Fruit fly (Drosophila melanogaster) whole organism, embryonic: ENCODE measurements around the gene CG3408.

Experiments used
- Ada2b ChIP-seq: fragments of 200-800 bp; sonication (Bioruptor generic); IDR thresholded peaks from 2 replicates; pipeline ENCODE4 v1.3.6; 2022; ENCODE audit warnings: missing biosample characterization, missing genetic modification characterization
- Asciz ChIP-seq: fragments of 200-800 bp; sonication (Bioruptor generic); optimal IDR thresholded peaks from 2 replicates; lab custom pipeline; 2017; ENCODE audit warnings: missing biosample characterization, mild to moderate bottlenecking, missing genetic modification characterization, missing genetic modification reagents
- CG10274 ChIP-seq: fragments of 200-800 bp; sonication (Bioruptor generic); optimal IDR thresholded peaks from 3 replicates; lab custom pipeline; 2017; ENCODE audit warnings: missing biosample characterization, mild to moderate bottlenecking, missing genetic modification characterization
- CG10565 ChIP-seq: fragments of 200-800 bp; sonication (Bioruptor generic); optimal IDR thresholded peaks from 3 replicates; lab custom pipeline; 2016; ENCODE audit warnings: missing biosample characterization, mild to moderate bottlenecking, missing genetic modification characterization
- CG12104 ChIP-seq: fragments of 200-800 bp; sonication (Bioruptor generic); optimal IDR thresholded peaks from 3 replicates; lab custom pipeline; 2016; ENCODE audit warnings: missing biosample characterization, missing genetic modification characterization
- CG12219 ChIP-seq: fragments of 200-800 bp; sonication (Bioruptor generic); optimal IDR thresholded peaks from 3 replicates; lab custom pipeline; 2018; ENCODE audit warnings: missing biosample characterization, mild to moderate bottlenecking, missing genetic modification characterization
- CG13123 ChIP-seq: fragments of 200-800 bp; sonication (Bioruptor generic); optimal IDR thresholded peaks from 2 replicates; lab custom pipeline; 2016; ENCODE audit warnings: missing biosample characterization, missing genetic modification characterization
- CG1602 ChIP-seq: fragments of 200-800 bp; sonication (Bioruptor generic); optimal IDR thresholded peaks from 3 replicates; lab custom pipeline; 2016; ENCODE audit warnings: missing biosample characterization, missing genetic modification characterization
- CG16779 ChIP-seq: fragments of 200-800 bp; sonication (Bioruptor generic); IDR thresholded peaks from 2 replicates; pipeline ENCODE4 v1.3.6; 2022; ENCODE audit warnings: missing biosample characterization, missing genetic modification characterization
- CG17361 ChIP-seq: fragments of 200-800 bp; sonication (Bioruptor generic); IDR thresholded peaks from 3 replicates; pipeline ENCODE4 v1.3.6; 2022; ENCODE audit warnings: missing biosample characterization, missing genetic modification characterization
- CG1832 ChIP-seq: fragments of 200-800 bp; sonication (Bioruptor generic); optimal IDR thresholded peaks from 2 replicates; lab custom pipeline; 2017; ENCODE audit warnings: missing biosample characterization, mild to moderate bottlenecking, missing genetic modification characterization, inconsistent platforms
- CG18764 ChIP-seq: fragments of 200-800 bp; sonication (Bioruptor generic); optimal IDR thresholded peaks from 3 replicates; lab custom pipeline; 2016; ENCODE audit warnings: missing biosample characterization, missing genetic modification characterization
- CG2712 ChIP-seq: fragments of 200-800 bp; optimal IDR thresholded peaks from 3 replicates; lab custom pipeline; 2019; ENCODE audit warnings: missing biosample characterization, mild to moderate bottlenecking, missing genetic modification characterization, moderate library complexity
- CG30403 ChIP-seq: fragments of 200-800 bp; sonication (Bioruptor generic); optimal IDR thresholded peaks from 3 replicates; lab custom pipeline; 2016; ENCODE audit warnings: missing biosample characterization, missing genetic modification characterization
- CG33213 ChIP-seq: fragments of 200-800 bp; sonication (Bioruptor generic); optimal IDR thresholded peaks from 3 replicates; lab custom pipeline; 2016; ENCODE audit warnings: missing biosample characterization, missing genetic modification characterization
- CG6175 ChIP-seq: fragments of 200-800 bp; sonication (Bioruptor generic); IDR thresholded peaks from 3 replicates; pipeline ENCODE4 v1.3.6; 2022; ENCODE audit warnings: missing biosample characterization, missing genetic modification characterization
- CG7786 ChIP-seq: fragments of 200-800 bp; sonication (Bioruptor generic); optimal IDR thresholded peaks from 2 replicates; lab custom pipeline; 2016; ENCODE audit warnings: missing biosample characterization, missing genetic modification characterization
- CG9215 ChIP-seq: fragments of 200-800 bp; sonication (Bioruptor generic); IDR thresholded peaks from 2 replicates; pipeline ENCODE4 v1.3.6; 2022; ENCODE audit warnings: missing biosample characterization, missing genetic modification characterization
- CG9797 ChIP-seq: fragments of 200-800 bp; sonication (Bioruptor generic); optimal IDR thresholded peaks from 3 replicates; lab custom pipeline; 2018; ENCODE audit warnings: missing biosample characterization, mild to moderate bottlenecking, missing genetic modification characterization
- CHES-1-like ChIP-seq: fragments of 200-800 bp; sonication (Bioruptor generic); optimal IDR thresholded peaks from 2 replicates; lab custom pipeline; 2016; ENCODE audit warnings: missing biosample characterization, missing genetic modification characterization
- CkIIα-i1 ChIP-seq: fragments of 200-800 bp; sonication (Bioruptor generic); IDR thresholded peaks from 2 replicates; pipeline ENCODE4 v1.3.6; 2022; ENCODE audit warnings: missing biosample characterization, missing genetic modification characterization
- ERR ChIP-seq: fragments of 200-800 bp; sonication (Bioruptor generic); optimal IDR thresholded peaks from 2 replicates; lab custom pipeline; 2016; ENCODE audit warnings: missing biosample characterization, missing genetic modification characterization
- Fer2 ChIP-seq: fragments of 200-800 bp; sonication (Bioruptor generic); optimal IDR thresholded peaks from 2 replicates; lab custom pipeline; 2018; ENCODE audit warnings: missing biosample characterization, mild to moderate bottlenecking, missing genetic modification characterization, moderate library complexity
- Gsc ChIP-seq: fragments of 200-800 bp; sonication (Bioruptor generic); IDR thresholded peaks from 2 replicates; pipeline ENCODE4 v1.3.6; 2022; ENCODE audit warnings: missing biosample characterization, missing genetic modification characterization
- HmgZ ChIP-seq: fragments of 200-800 bp; sonication (Bioruptor generic); optimal IDR thresholded peaks from 2 replicates; lab custom pipeline; 2018; ENCODE audit warnings: missing biosample characterization, mild to moderate bottlenecking, missing genetic modification characterization
- Hmx ChIP-seq: fragments of 200-800 bp; sonication (Bioruptor generic); optimal IDR thresholded peaks from 2 replicates; lab custom pipeline; 2016; ENCODE audit warnings: missing biosample characterization, missing genetic modification characterization
- Hr3 ChIP-seq: fragments of 200-800 bp; sonication (Bioruptor generic); optimal IDR thresholded peaks from 3 replicates; lab custom pipeline; 2016; ENCODE audit warnings: missing biosample characterization, missing genetic modification characterization
- NC2α ChIP-seq: fragments of 200-800 bp; sonication (Bioruptor generic); optimal IDR thresholded peaks from 2 replicates; lab custom pipeline; 2016; ENCODE audit warnings: missing biosample characterization, missing genetic modification characterization
- Nf-YB ChIP-seq: fragments of 200-800 bp; sonication (Bioruptor generic); optimal IDR thresholded peaks from 3 replicates; lab custom pipeline; 2019; ENCODE audit warnings: missing biosample characterization, mild to moderate bottlenecking, missing genetic modification characterization, moderate library complexity
- Ptx1 ChIP-seq: fragments of 200-800 bp; sonication (Bioruptor generic); IDR thresholded peaks from 2 replicates; pipeline ENCODE4 v1.3.6; 2022; ENCODE audit warnings: missing biosample characterization, missing genetic modification characterization
- Rx ChIP-seq: fragments of 200-800 bp; sonication (Bioruptor generic); IDR thresholded peaks from 2 replicates; pipeline ENCODE4 v1.3.6; 2022; ENCODE audit warnings: missing biosample characterization, missing genetic modification characterization
- Spps ChIP-seq: fragments of 200-800 bp; sonication (Bioruptor generic); optimal IDR thresholded peaks from 2 replicates; lab custom pipeline; 2018; ENCODE audit warnings: missing biosample characterization, mild to moderate bottlenecking, missing genetic modification characterization
- Sry-β ChIP-seq: fragments of 200-800 bp; sonication (Bioruptor generic); optimal IDR thresholded peaks from 2 replicates; lab custom pipeline; 2018; ENCODE audit warnings: missing biosample characterization, mild to moderate bottlenecking, missing genetic modification characterization, moderate library complexity
- ab ChIP-seq: fragments of 200-800 bp; sonication (Bioruptor generic); optimal IDR thresholded peaks from 2 replicates; lab custom pipeline; 2016; ENCODE audit warnings: missing biosample characterization, missing genetic modification characterization
- dati ChIP-seq: fragments of 200-800 bp; sonication (Bioruptor generic); IDR thresholded peaks from 2 replicates; pipeline ENCODE4 v1.3.6; 2022; ENCODE audit warnings: missing biosample characterization, missing genetic modification characterization
- dimm ChIP-seq: fragments of 200-800 bp; sonication (Bioruptor generic); IDR thresholded peaks from 2 replicates; pipeline ENCODE4 v1.3.6; 2022; ENCODE audit warnings: missing biosample characterization, missing genetic modification characterization
- dpn ChIP-seq, 2 experiments: fragments of 200-800 bp; sonication (Bioruptor generic); optimal IDR thresholded peaks; 3 replicates each; lab custom pipeline; 2016; ENCODE audit warnings: missing biosample characterization in 2 of 2, missing genetic modification characterization in 2 of 2
- fd3F ChIP-seq: fragments of 200-800 bp; sonication (Bioruptor generic); optimal IDR thresholded peaks from 2 replicates; lab custom pipeline; 2018; ENCODE audit warnings: missing biosample characterization, mild to moderate bottlenecking, missing genetic modification characterization, moderate library complexity
- gsb ChIP-seq: fragments of 200-800 bp; sonication (Bioruptor generic); IDR thresholded peaks from 2 replicates; pipeline ENCODE4 v1.3.6; 2022; ENCODE audit warnings: missing biosample characterization, missing genetic modification characterization
- kni ChIP-seq: fragments of 200-800 bp; sonication (Bioruptor generic); optimal IDR thresholded peaks from 3 replicates; lab custom pipeline; 2017; ENCODE audit warnings: mild to moderate bottlenecking, missing biosample characterization, missing genetic modification reagents, missing genetic modification characterization
- lbe ChIP-seq: fragments of 200-800 bp; sonication (Bioruptor generic); optimal IDR thresholded peaks from 2 replicates; lab custom pipeline; 2016; ENCODE audit warnings: missing biosample characterization, mild to moderate bottlenecking, missing genetic modification characterization
- pzg ChIP-seq: fragments of 200-800 bp; sonication (Bioruptor generic); optimal IDR thresholded peaks from 3 replicates; lab custom pipeline; 2018; ENCODE audit warnings: missing biosample characterization, mild to moderate bottlenecking, missing genetic modification characterization, moderate library complexity
- ranshi ChIP-seq: fragments of 200-800 bp; sonication (Bioruptor generic); IDR thresholded peaks from 2 replicates; pipeline ENCODE4 v1.3.6; 2022; ENCODE audit warnings: missing biosample characterization, missing genetic modification characterization
- sc ChIP-seq, 3 experiments: fragments of >200 bp in 2 of 3; fragments of 200-800 bp in 1 of 3; sonication (Bioruptor generic) in 1 of 3; optimal IDR thresholded peaks; 2 replicates in 2 of 3; 3 replicates in 1 of 3; lab custom pipeline; 2017; ENCODE audit warnings: mild to moderate bottlenecking in 1 of 3, missing biosample characterization in 1 of 3, missing genetic modification characterization in 1 of 3, missing genetic modification reagents in 1 of 3
- shn ChIP-seq: fragments of 200-800 bp; sonication (Bioruptor generic); optimal IDR thresholded peaks from 3 replicates; lab custom pipeline; 2016; ENCODE audit warnings: missing biosample characterization, missing genetic modification characterization
- slp2 ChIP-seq: fragments of 200-800 bp; sonication (Bioruptor generic); optimal IDR thresholded peaks from 2 replicates; lab custom pipeline; 2016; ENCODE audit warnings: missing biosample characterization, missing genetic modification characterization
- sug ChIP-seq: fragments of 200-800 bp; optimal IDR thresholded peaks from 2 replicates; lab custom pipeline; 2019; ENCODE audit warnings: missing biosample characterization, mild to moderate bottlenecking, missing genetic modification characterization, moderate library complexity
- trem ChIP-seq: fragments of 200-800 bp; optimal IDR thresholded peaks from 3 replicates; lab custom pipeline; 2019; ENCODE audit warnings: missing biosample characterization, mild to moderate bottlenecking, missing genetic modification characterization, moderate library complexity
- tup ChIP-seq: fragments of 200-800 bp; sonication (Bioruptor generic); optimal IDR thresholded peaks from 2 replicates; lab custom pipeline; 2016; ENCODE audit warnings: missing biosample characterization, mild to moderate bottlenecking, missing genetic modification characterization, moderate library complexity
- twi ChIP-seq: fragments of 200-800 bp; optimal IDR thresholded peaks from 2 replicates; lab custom pipeline; 2019; ENCODE audit warnings: missing biosample characterization, mild to moderate bottlenecking, missing genetic modification characterization, moderate library complexity
- usp ChIP-seq: fragments of >200 bp; optimal IDR thresholded peaks from 2 replicates; lab custom pipeline; 2017; ENCODE audit warnings: missing biosample characterization, missing genetic modification characterization
- wek ChIP-seq: fragments of 200-800 bp; sonication (Bioruptor generic); optimal IDR thresholded peaks from 3 replicates; lab custom pipeline; 2018; ENCODE audit warnings: missing biosample characterization, mild to moderate bottlenecking, missing genetic modification characterization, moderate library complexity

CG3408 gene

DNA sequence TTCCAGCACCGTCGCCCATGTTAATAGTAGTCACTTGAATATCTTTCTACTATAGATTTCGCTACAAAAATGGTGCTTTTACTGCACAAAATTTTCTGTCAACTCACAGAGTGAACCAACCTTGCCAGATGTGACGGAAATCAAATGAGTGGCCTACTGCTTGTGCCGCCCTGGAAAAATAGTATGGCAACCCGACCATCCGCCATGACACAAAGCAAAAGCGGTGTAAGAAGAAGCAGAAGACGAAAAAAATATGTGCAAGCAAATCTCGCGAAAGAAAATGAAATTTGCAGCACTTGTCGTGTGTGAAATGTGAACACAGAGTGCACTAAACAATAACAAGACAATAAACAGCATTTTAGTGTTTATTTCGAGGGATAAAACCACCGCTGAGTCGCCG, 32.6 kb downstream of the CG3408 start, which contains the start of the genes Uch-L5 and Jarid2 (continued):
- TF ChIP-seq HmgZ (tag; lab: Kevin White, UChicago) (peak; percentile 63), Ptx1 (GFP tag; lab: Robert Waterston, UW) (0 out of 2 replicates have a peak, but pooled peaks have one; percentile 23), ERR (GFP tag; lab: Kevin White, UChicago) (peak; percentile 61), Nf-YB (GFP tag; lab: Kevin White, UChicago) (peak; percentile 48), dpn (GFP tag; optimal IDR thresholded peaks at IDR 0.05; lab: Kevin White, UChicago) (peak; percentile 33 to 57), kni (peak; percentile 14), CG2712 (tag; lab: Kevin White, UChicago) (peak; percentile 61), Ada2b (GFP tag; lab: Robert Waterston, UW) (no peak), Hmx (GFP tag; lab: Kevin White, UChicago) (no peak), CG9797 (GFP tag; lab: Kevin White, UChicago) (peak; percentile 60), Asciz (no peak), CG10565 (no peak), slp2 (GFP tag; lab: Kevin White, UChicago) (peak; percentile 45), twi (tag; lab: Kevin White, UChicago) (peak; percentile 25), fd3F (no peak), Gsc (GFP tag; lab: Robert Waterston, UW) (no peak), lbe (no peak), CG16779 (GFP tag; lab: Robert Waterston, UW) (no peak), CG12219 (GFP tag; lab: Kevin White, UChicago) (no peak), CG10274 (GFP tag; lab: Kevin White, UChicago) (no peak), Sry-β (GFP tag; lab: Kevin White, UChicago) (peak; percentile 31), sug (peak; percentile 46), usp (GFP tag; lab: Kevin White, UChicago) (no peak), dimm (GFP tag; lab: Robert Waterston, UW) (no peak), CG6175 (GFP tag; lab: Robert Waterston, UW) (no peak), CG33213 (GFP tag; lab: Kevin White, UChicago) (no peak), dati (no peak), trem (tag; lab: Kevin White, UChicago) (peak; percentile 82), CG1602 (GFP tag; lab: Kevin White, UChicago) (no peak), wek (GFP tag; lab: Kevin White, UChicago) (peak; percentile 49), gsb (GFP tag; lab: Robert Waterston, UW) (no peak), CG7786 (GFP tag; lab: Kevin White, UChicago) (peak; percentile 58), NC2α (GFP tag; lab: Kevin White, UChicago) (no peak), CG30403 (GFP tag; lab: Kevin White, UChicago) (peak; percentile 51), CG13123 (GFP tag; lab: Kevin White, UChicago) (peak; percentile 41), sc (optimal IDR thresholded peaks at IDR 0.05; lab: Kevin White, UChicago) (no peak), sc (GFP tag; optimal IDR thresholded peaks at IDR 0.05; lab: Kevin White, UChicago) (no peak), ranshi (GFP tag; lab: Robert Waterston, UW) (peak; percentile 37; the same call in 1 of the 2 replicates), ab (GFP tag; lab: Kevin White, UChicago) (no peak), pzg (peak; percentile 95), Spps (tag; lab: Kevin White, UChicago) (no peak), shn (GFP tag; lab: Kevin White, UChicago) (peak; percentile 46), CG1832 (GFP tag; lab: Kevin White, UChicago) (no peak), CG9215 (no peak), Rx (GFP tag; lab: Robert Waterston, UW) (peak; percentile 43; the same call in 1 of the 2 replicates), Hr3 (no peak), CkIIα-i1 (no peak), CG12104 (GFP tag; lab: Kevin White, UChicago) (no peak), CHES-1-like (GFP tag; lab: Kevin White, UChicago) (peak; percentile 94), Fer2 (no peak), tup (GFP tag; lab: Kevin White, UChicago) (no peak), CG17361 (GFP tag; lab: Robert Waterston, UW) (no peak), CG18764 (GFP tag; lab: Kevin White, UChicago) (peak; percentile 23)
